Worm (Caenorhabditis elegans): Measurements from ENCODE around the gene ran-2.

Gene ran-2

ce11 chrIII:7933235-7933634 is at the start of gene ran-2:
Gene ran-2 (plus strand): TSS chrIII:7933535.
- TF ChIP-seq ZK337.2 (GFP tag; IDR thresholded peaks at IDR 0.05) (no peak), madf-9 (GFP tag; conservative IDR thresholded peaks at IDR 0.05) (no peak), nhr-25 (tag; optimal IDR thresholded peaks at IDR 0.05; ENCODE audit: borderline replicate concordance, insufficient read depth) (no peak), ceh-44 (GFP tag; IDR thresholded peaks at IDR 0.05) (no peak), tag-97 (GFP tag; IDR thresholded peaks at IDR 0.05) (no peak), aly-2 (tag; optimal IDR thresholded peaks at IDR 0.05) (no peak), lim-7 (GFP tag; IDR thresholded peaks at IDR 0.05) (no peak), nhr-237 (tag; optimal IDR thresholded peaks at IDR 0.05) (no peak), hif-1 (tag; optimal IDR thresholded peaks at IDR 0.05) (no peak), pqm-1 (tag; optimal IDR thresholded peaks at IDR 0.05) (peak; percentile 22), lin-29 (GFP tag; IDR thresholded peaks at IDR 0.05) (no peak), ztf-7 (tag; optimal IDR thresholded peaks at IDR 0.05) (no peak), arid-1 (GFP tag; conservative IDR thresholded peaks at IDR 0.05) (no peak), T20F7.1 (GFP tag; optimal IDR thresholded peaks at IDR 0.05) (no peak), daf-16 (GFP tag; optimal IDR thresholded peaks at IDR 0.05) (no peak), daf-16 (tag; optimal IDR thresholded peaks at IDR 0.05) (peak; percentile 50), dmd-8 (GFP tag; IDR thresholded peaks at IDR 0.05) (no peak), hmg-1.1 (GFP tag; IDR thresholded peaks at IDR 0.05) (no peak), mep-1 (tag; optimal IDR thresholded peaks at IDR 0.05) (no peak), unc-130 (GFP tag; optimal IDR thresholded peaks at IDR 0.05) (no peak), Y75B8A.6 (GFP tag; IDR thresholded peaks at IDR 0.05) (no peak), dve-1 (tag; optimal IDR thresholded peaks at IDR 0.05; ENCODE audit: insufficient read depth) (peak; percentile 16), nhr-28 (tag; optimal IDR thresholded peaks at IDR 0.05) (no peak), dmd-9 (GFP tag; IDR thresholded peaks at IDR 0.05) (no peak)

ce11 chrIII:7884863-7885262 is 48.5 kb upstream of the ran-2 start, which contains the start of gene ZK688.11:
Gene ZK688.11 (minus strand): TSS chrIII:7884963.
- TF ChIP-seq Y5F2A.4 (GFP tag; optimal IDR thresholded peaks at IDR 0.05) = no peak
- TF ChIP-seq hlh-11 (tag; optimal IDR thresholded peaks at IDR 0.05) = no peak
- peak; percentile 3 for TF ChIP-seq dve-1 (tag; optimal IDR thresholded peaks at IDR 0.05; ENCODE audit: insufficient read depth)
- no peak for TF ChIP-seq pqm-1 (tag; optimal IDR thresholded peaks at IDR 0.05)
- no peak for TF ChIP-seq madf-5 (GFP tag; IDR thresholded peaks at IDR 0.05)
- no peak for TF ChIP-seq daf-12 (tag; optimal IDR thresholded peaks at IDR 0.05)
- TF ChIP-seq aha-1 (tag) = no peak
- peak; percentile 27 for TF ChIP-seq mep-1 (tag; optimal IDR thresholded peaks at IDR 0.05)
- TF ChIP-seq snpc-1.2 (GFP tag; IDR thresholded peaks at IDR 0.05) = no peak
- TF ChIP-seq nhr-237 (tag; optimal IDR thresholded peaks at IDR 0.05) = no peak

DNA sequence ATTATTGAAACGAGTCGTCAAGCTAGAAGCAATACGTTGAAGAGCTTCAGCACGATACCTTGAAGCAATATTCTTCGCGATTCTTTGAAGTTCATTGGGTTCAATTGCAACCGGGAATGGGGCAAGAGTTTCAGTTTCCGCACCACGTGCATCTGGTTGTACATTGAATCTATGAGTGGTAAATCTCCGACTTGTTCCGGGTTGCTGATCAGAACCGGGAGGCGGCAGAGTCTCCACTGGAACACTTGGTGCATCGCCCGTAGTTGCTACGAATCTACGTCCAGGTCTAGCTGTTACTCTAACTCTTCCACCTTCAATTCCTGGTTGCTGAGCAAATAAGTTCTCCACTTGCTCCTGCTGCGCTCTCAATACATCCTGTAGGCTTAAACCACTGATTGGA is 44.3 kb upstream of the ran-2 start:
- TF ChIP-seq nhr-25 (tag; optimal IDR thresholded peaks at IDR 0.05; ENCODE audit: borderline replicate concordance, insufficient read depth) (no peak), aha-1 (tag) (no peak), php-3 (GFP tag; IDR thresholded peaks at IDR 0.05) (no peak)

ce11 chrIII:7891573-7892306 is 41.6 kb upstream of the ran-2 start, which contains the start of the genes ZK688.5 and fahd-1:
Gene ZK688.5 (minus strand): TSS chrIII:7891623.
Gene fahd-1 (plus strand): TSS chrIII:7892256.
- no peak for TF ChIP-seq ces-1 (GFP tag; optimal IDR thresholded peaks at IDR 0.05)
- TF ChIP-seq T26A8.4 (GFP tag; IDR thresholded peaks at IDR 0.05) = peak; percentile 18; the same call in 1 of the 2 replicates
- no peak for TF ChIP-seq F10B5.3 (tag; optimal IDR thresholded peaks at IDR 0.05)
- TF ChIP-seq gei-8 (GFP tag; optimal IDR thresholded peaks at IDR 0.05) = no peak
- no peak; the same call in 1 of the 2 replicates for TF ChIP-seq set-16 (GFP tag; IDR thresholded peaks at IDR 0.05)
- TF ChIP-seq zip-2 (tag; optimal IDR thresholded peaks at IDR 0.05) = no peak
- TF ChIP-seq mep-1 (tag; optimal IDR thresholded peaks at IDR 0.05) = peak; percentile 88
- TF ChIP-seq ctbp-1 (GFP tag; IDR thresholded peaks at IDR 0.05) = peak; percentile 57
- TF ChIP-seq unc-62 (GFP tag; optimal IDR thresholded peaks at IDR 0.05 in 1 of 2) = no peak
- TF ChIP-seq unc-62 (tag; optimal IDR thresholded peaks at IDR 0.05) = no peak
- TF ChIP-seq dpl-1 (GFP tag; optimal IDR thresholded peaks at IDR 0.05) = peak; percentile 52
- no peak for TF ChIP-seq zfp-3 (GFP tag; conservative IDR thresholded peaks at IDR 0.05)
- TF ChIP-seq lsy-2 (tag; optimal IDR thresholded peaks at IDR 0.05) = peak; percentile 23 to 67
- TF ChIP-seq mxl-3 (GFP tag; optimal IDR thresholded peaks at IDR 0.05) = peak; percentile 98
- TF ChIP-seq zfp-2 (tag; optimal IDR thresholded peaks at IDR 0.05) = no peak
- peak; percentile 72 for TF ChIP-seq nhr-28 (tag; optimal IDR thresholded peaks at IDR 0.05)
- TF ChIP-seq spr-3 (GFP tag; optimal IDR thresholded peaks at IDR 0.05) = no peak
